Fruit fly (Drosophila melanogaster) Kc167 (cell line): Measurements from ENCODE around the gene CG13126.

ENCODE experiments used
- Myc ChIP-seq: fragments of >200 bp; optimal IDR thresholded peaks from 2 replicates; lab custom pipeline; 2017; ENCODE audit warnings: missing external identifiers
- Sin3A ChIP-seq: fragments of >200 bp; optimal IDR thresholded peaks from 2 replicates; lab custom pipeline; 2018; ENCODE audit warnings: missing external identifiers
- h ChIP-seq: fragments of >200 bp; optimal IDR thresholded peaks from 3 replicates; lab custom pipeline; 2018; ENCODE audit warnings: missing external identifiers
- insv ChIP-seq: fragments of >200 bp; optimal IDR thresholded peaks from 3 replicates; lab custom pipeline; 2018; ENCODE audit warnings: missing external identifiers
- psq ChIP-seq: fragments of >200 bp; optimal IDR thresholded peaks from 2 replicates; lab custom pipeline; 2017; ENCODE audit warnings: missing external identifiers
- ttk ChIP-seq: sonication (Bioruptor generic); optimal IDR thresholded peaks from 2 replicates; lab custom pipeline; 2017; ENCODE audit warnings: missing external identifiers

The CG13126 gene

dm6 chr2L:9982516-9982915 is 28.5 kb upstream of the CG13126 start:
- TF ChIP-seq insv (no peak), Sin3A (lab: Kevin White, UChicago) (no peak), h (lab: Kevin White, UChicago) (no peak), Myc (no peak), psq (no peak), ttk (lab: Kevin White, UChicago) (no peak)

- no peak for TF ChIP-seq ttk (lab: Kevin White, UChicago)
- no peak for TF ChIP-seq Sin3A (lab: Kevin White, UChicago)
Measured at dm6 chr2L:9981809-9982208, 27.8 kb upstream of the CG13126 start.

DNA sequence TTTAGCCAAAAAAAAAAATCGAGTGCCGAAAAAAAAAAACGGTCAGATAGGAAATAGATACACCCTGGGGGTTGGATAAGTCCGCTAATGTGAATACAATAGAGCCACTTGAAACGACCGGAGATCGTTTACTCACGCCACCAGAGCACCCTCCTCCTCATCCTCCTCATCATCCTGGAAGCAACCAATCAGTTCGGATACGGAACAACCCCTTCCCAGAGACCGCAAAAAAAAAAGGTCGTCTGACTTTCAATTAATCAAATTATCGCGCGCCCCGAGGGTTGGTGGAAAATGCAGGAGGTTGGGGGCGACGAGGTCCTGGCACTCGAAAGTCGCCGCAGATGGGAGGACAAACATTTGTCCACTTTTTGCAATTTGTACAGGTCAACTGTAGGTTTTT is 18.6 kb upstream of the CG13126 start:
- TF ChIP-seq Myc (no peak), h (lab: Kevin White, UChicago) (no peak), ttk (lab: Kevin White, UChicago) (no peak), psq (no peak), insv (no peak), Sin3A (lab: Kevin White, UChicago) (no peak)

DNA sequence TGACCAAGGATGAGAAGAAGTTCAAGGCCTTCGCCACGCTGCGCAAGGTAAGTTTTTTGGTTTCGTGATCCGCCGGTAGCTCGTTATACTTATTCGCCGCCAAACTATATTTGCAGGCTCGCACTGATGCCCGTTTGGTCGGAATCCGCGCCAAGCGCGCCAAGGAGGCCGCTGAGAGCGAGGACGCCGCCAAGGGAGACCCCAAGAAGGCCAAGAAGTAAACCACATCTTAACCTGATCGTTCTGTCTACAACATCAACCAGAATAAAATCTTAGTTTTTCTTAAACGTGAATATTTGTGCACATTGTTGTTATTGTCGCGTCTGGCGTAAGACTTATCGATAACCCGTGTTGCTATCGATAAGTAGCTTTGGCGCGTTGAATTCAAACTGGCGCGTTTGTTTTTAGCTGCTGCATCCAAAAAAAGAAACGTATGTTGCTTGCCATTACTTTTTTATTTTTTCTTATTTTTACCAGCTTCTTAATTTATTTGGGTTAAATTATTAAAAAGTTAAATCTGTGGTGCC is 14.3 kb upstream of the CG13126 start:
- no peak for TF ChIP-seq ttk (lab: Kevin White, UChicago)
- no peak for TF ChIP-seq Sin3A (lab: Kevin White, UChicago)
- TF ChIP-seq Myc, result no peak
- no peak for TF ChIP-seq h (lab: Kevin White, UChicago)
- no peak for TF ChIP-seq insv
- TF ChIP-seq psq, result no peak

DNA sequence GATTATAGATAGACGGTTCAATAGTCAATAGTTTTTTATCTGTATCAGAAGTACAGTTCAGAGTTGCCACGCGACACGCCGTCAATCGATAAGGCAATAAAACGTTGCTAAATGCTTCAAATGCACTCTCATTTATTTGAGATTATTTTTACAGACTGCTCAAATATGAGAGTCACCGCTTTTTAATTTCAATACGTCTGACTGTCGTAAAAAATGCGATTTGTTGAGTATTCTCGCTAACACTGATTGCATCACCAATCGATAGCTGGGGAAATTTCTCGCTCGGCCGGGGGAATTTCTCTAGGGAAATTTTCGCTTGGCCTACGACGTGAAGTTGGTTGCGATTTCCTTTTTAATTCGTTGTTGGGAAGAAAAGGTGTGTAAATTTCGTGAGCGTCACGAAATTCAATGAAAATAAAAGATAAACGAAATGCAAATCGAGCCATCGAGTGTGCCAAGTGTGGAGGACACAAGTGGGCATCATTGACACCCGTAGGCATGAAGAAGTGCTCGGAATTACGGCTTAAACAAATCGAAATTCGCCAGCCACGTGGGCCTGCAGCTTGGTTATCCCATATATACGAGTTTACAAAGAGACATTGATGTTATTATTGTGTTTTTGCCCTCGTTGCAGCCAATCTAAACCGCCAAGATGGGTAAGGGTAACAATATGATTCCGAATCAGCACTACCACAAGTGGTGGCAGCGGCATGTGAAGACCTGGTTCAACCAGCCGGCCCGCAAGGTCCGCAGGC is 13.2 kb upstream of the CG13126 start, which contains the start of the genes Dref and RpL13:
TSS of gene Dref (minus strand) at position 247 of the 755 bp plus-strand sequence.
TSS of gene RpL13 (plus strand) at position 331 of the 755 bp plus-strand sequence.
- no peak for TF ChIP-seq Myc
- no peak for TF ChIP-seq psq

DNA sequence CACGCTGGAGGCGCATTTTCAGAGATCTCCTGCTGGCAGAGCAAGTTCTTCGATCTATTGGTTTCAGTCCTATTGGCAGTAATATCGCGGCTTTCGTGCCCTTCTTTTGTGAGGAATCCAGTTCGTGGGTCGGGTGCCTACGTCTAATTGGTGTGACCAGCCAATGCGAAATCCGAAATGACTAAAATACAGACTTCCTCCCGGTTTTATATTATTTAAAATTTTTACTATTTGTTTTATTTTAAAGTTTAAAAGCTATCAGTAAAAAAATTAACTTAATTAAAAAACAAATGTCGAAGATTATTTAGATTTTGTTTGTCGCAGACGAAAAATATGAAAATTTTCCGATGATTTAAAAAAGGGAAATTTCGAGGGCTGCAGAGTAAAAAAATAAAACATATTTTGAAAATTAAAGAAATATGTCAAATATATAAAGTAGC is 9.6 kb upstream of the CG13126 start, which contains the start of gene CG5850:
TSS of gene CG5850 (minus strand) at position 347 of the 440 bp plus-strand sequence.
- TF ChIP-seq Sin3A (lab: Kevin White, UChicago) (no peak), insv (no peak), psq (no peak), Myc (no peak), ttk (lab: Kevin White, UChicago) (no peak), h (lab: Kevin White, UChicago) (no peak)

DNA sequence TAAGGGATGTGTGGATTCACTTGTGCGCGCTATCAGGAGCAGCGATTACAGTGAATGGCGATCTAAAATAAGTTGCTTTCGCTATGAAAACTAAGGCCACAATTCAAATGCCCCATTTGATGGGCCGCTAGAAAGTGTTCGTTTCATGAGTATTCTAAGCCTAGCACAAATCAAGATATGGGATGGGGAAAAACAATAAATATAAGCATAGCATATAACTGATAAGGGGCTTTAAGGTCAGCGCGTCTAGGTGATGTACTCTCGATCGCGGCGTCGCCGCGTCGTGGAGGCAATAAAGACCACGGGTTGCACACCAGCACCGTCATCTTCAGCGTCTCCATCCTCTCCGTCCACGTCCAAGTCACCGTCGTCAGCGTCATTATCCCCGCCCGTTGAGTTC is 6.8 kb upstream of the CG13126 start:
- no peak for TF ChIP-seq Myc
- no peak for TF ChIP-seq h (lab: Kevin White, UChicago)
- no peak for TF ChIP-seq psq
- TF ChIP-seq ttk (lab: Kevin White, UChicago), result no peak
- no peak for TF ChIP-seq insv
- no peak for TF ChIP-seq Sin3A (lab: Kevin White, UChicago)

DNA sequence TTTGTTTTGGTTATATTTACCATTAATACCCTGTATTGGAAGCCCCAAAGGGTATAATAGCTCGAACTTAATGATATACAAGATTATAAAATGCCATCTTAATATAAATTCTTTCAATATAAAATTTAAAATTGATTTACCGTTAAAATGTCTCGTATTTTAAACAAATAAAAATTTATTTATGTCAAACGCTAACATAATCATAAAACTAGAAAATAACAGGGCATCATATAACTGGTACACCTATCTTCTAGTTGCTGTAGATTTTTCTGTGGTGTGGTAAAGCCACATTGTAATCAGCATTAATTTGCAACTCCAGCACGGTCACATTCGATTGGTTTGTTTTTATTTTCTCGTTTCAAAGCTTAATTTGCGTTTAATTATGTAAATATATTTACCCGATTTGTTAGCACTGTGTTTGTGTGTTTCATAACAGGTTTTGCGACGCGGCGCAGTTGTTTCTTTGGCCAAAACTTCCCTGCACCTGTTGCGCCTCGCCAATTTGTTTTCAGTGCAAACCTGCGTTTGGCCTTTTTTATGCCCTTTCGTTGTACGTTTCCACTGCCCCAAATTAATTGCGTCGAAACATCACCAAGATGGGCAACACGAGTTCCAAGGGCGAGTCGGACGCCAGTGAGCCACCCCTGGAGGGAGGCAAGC is 3.1 kb upstream of the CG13126 start, which contains the start of the genes CG4658 and CG5846:
TSS of gene CG4658 (plus strand) at position 140 of the 660 bp plus-strand sequence.
TSS of gene CG5846 (minus strand) at position 245 of the 660 bp plus-strand sequence.
- TF ChIP-seq Myc (no peak), insv (no peak), psq (no peak), ttk (lab: Kevin White, UChicago) (no peak), h (lab: Kevin White, UChicago) (no peak), Sin3A (lab: Kevin White, UChicago) (no peak)

dm6 chr2L:9954696-9955095 is 715 bp upstream of the CG13126 start:
- TF ChIP-seq Sin3A (lab: Kevin White, UChicago) (no peak), psq (no peak), Myc (no peak), insv (no peak), h (lab: Kevin White, UChicago) (no peak), ttk (lab: Kevin White, UChicago) (no peak)

DNA sequence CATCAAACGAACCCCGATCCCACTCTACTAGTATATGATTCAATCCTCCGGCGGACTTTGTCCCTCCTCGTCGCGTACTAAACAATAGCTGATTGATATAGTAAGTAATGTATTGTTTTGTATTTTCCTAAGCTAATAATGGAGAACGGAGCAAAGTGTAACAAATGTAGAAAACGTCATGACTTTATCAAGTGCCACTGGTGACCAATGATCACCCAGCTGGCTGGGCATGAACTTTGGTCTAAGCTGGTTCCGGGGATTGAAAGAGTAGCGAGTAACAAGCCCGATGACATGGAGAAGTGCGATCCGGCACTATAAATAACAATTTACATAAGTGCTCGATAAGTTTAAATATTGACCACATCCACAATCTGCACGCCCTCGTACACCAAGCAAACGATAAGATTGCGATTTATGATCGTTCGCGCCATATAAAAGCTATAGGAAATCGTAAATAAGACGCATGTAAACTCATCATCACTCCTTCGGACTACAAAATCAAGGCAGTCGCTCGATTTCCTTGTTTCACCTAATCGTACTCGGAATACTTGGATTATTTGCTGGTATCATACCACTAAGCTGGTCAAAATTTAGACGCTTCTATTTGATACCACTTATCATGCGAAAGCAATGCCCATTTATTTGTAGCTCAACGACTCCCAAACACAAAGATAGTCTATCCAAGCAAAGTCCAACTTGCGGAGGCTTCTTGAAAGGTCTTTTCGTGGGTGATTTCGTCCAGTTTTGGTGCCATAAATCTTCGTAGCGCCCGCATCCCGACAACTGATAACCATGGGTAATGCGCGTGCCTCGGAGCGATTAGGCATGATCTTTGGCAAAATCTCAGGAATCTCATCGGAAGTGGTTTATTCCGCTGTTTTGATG is 4.6 kb downstream of the CG13126 start:
- no peak for TF ChIP-seq insv
- TF ChIP-seq Myc, result no peak

dm6 chr2L:9948520-9948858 is 5.5 kb downstream of the CG13126 start:
- TF ChIP-seq insv (no peak), Myc (no peak), Sin3A (lab: Kevin White, UChicago) (no peak), psq (no peak), ttk (lab: Kevin White, UChicago) (no peak), h (lab: Kevin White, UChicago) (no peak)
